Fruit fly (Drosophila melanogaster): ENCODE data around the gene EMC2B.

dm6 chr3R:16944267-16944666 is 47.4 kb downstream of the EMC2B start:
- TF ChIP-seq CG8478 (optimal IDR thresholded peaks at IDR 0.05) (no peak), pan (optimal IDR thresholded peaks at IDR 0.05) (no peak), psq (optimal IDR thresholded peaks at IDR 0.05) (no peak), EcR (GFP tag; optimal IDR thresholded peaks at IDR 0.05) (no peak)

Measured in whole organism.